Fruit fly (Drosophila melanogaster) whole organism, wandering third instar larva: ENCODE measurements around the gene Miox.

ENCODE experiments used
- CG32264 ChIP-seq: fragments of 200-800 bp; sonication (Bioruptor generic); optimal IDR thresholded peaks from 2 replicates; lab custom pipeline; 2016; ENCODE audit warnings: missing biosample characterization, missing genetic modification characterization
- Dfd ChIP-seq: fragments of >200 bp; optimal IDR thresholded peaks from 2 replicates; lab custom pipeline; 2017; ENCODE audit warnings: missing biosample characterization, missing genetic modification characterization
- Dif ChIP-seq: fragments of 200-275, 200-300 bp; sonication (Bioruptor generic); optimal IDR thresholded peaks from 2 replicates; lab custom pipeline; 2018; ENCODE audit warnings: missing biosample characterization, missing genetic modification characterization; ENCODE audit not compliant: partially characterized antibody
- Mio ChIP-seq: sonication (Bioruptor generic); optimal IDR thresholded peaks from 2 replicates; lab custom pipeline; 2016; ENCODE audit warnings: missing biosample characterization, missing genetic modification characterization
- Vsx2 ChIP-seq: fragments of 200-300, 225-300 bp; sonication (Bioruptor generic); optimal IDR thresholded peaks from 2 replicates; lab custom pipeline; 2018; ENCODE audit warnings: missing biosample characterization, missing genetic modification characterization; ENCODE audit not compliant: partially characterized antibody
- brk ChIP-seq: fragments of 200-800 bp; sonication (Bioruptor generic); optimal IDR thresholded peaks from 2 replicates; lab custom pipeline; 2016; ENCODE audit warnings: missing biosample characterization, mild to moderate bottlenecking, missing genetic modification characterization
- foxo ChIP-seq, 2 experiments: fragments of 200-800 bp; sonication (Bioruptor generic); optimal IDR thresholded peaks; 2 replicates in 1 of 2; 3 replicates in 1 of 2; lab custom pipeline; 2016 to 2017; ENCODE audit warnings: missing biosample characterization in 2 of 2, missing genetic modification characterization in 2 of 2

DNA sequence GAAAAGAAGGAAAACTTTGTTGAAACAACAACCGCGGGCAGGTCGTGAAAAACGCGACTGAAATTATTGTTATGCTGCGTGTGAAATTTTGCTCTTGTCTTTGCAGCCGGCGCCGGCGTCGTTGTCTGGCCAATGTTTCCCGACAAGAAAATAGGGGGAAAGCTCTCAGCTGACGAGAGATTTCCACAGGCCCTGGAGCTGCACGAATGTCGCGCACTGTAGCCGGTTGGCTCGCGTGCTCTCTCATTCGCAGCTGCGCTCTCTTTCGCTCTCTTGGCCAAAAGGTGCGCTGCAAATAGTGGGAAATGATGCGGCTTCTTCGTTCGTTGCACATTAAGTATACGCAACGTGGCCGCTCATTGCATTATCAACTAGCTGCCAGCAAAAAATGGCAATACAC is 21.1 kb upstream of the Miox start, which contains the start of gene CG9760:
- TF ChIP-seq Vsx2 (GFP tag; lab: Kevin White, UChicago): no peak
- no peak for TF ChIP-seq brk (GFP tag; lab: Kevin White, UChicago)
- TF ChIP-seq Dfd (GFP tag; lab: Kevin White, UChicago): no peak
- no peak for TF ChIP-seq Mio (GFP tag; lab: Kevin White, UChicago)
- no peak for TF ChIP-seq foxo (GFP tag; optimal IDR thresholded peaks at IDR 0.05; lab: Kevin White, UChicago)
- no peak for TF ChIP-seq CG32264 (GFP tag; lab: Kevin White, UChicago)
- no peak for TF ChIP-seq Dif (GFP tag; lab: Kevin White, UChicago)
